Fruit fly (Drosophila melanogaster) whole organism, pupa: ENCODE measurements around the gene CG14566.

Source experiments
- CG10348 ChIP-seq: fragments of 200-800 bp; sonication (Bioruptor generic); IDR thresholded peaks from 2 replicates; pipeline ENCODE4 v1.3.6; 2022; ENCODE audit warnings: missing biosample characterization, missing genetic modification characterization
- CG12605 ChIP-seq: fragments of 200-800 bp; sonication (Bioruptor generic); IDR thresholded peaks from 2 replicates; pipeline ENCODE4 v1.3.6; 2022; ENCODE audit warnings: missing biosample characterization, missing genetic modification characterization
- CG13204 ChIP-seq: fragments of 200-800 bp; sonication (Bioruptor generic); optimal IDR thresholded peaks from 2 replicates; lab custom pipeline; 2018; ENCODE audit warnings: missing biosample characterization, mild to moderate bottlenecking, missing genetic modification characterization, moderate library complexity
- CG14655 ChIP-seq: fragments of 200-800 bp; sonication (Bioruptor generic); optimal IDR thresholded peaks from 3 replicates; lab custom pipeline; 2017; ENCODE audit warnings: mild to moderate bottlenecking, missing biosample characterization, missing genetic modification reagents, missing genetic modification characterization
- CG15710 ChIP-seq: fragments of 200-800 bp; sonication (Bioruptor generic); optimal IDR thresholded peaks from 2 replicates; lab custom pipeline; 2018; ENCODE audit warnings: missing biosample characterization, mild to moderate bottlenecking, missing genetic modification characterization, moderate library complexity
- CG17806 ChIP-seq: fragments of 200-800 bp; sonication (Bioruptor generic); optimal IDR thresholded peaks from 2 replicates; lab custom pipeline; 2018; ENCODE audit warnings: missing biosample characterization, mild to moderate bottlenecking, missing genetic modification characterization, moderate library complexity
- CG32121 ChIP-seq: fragments of 200-800 bp; sonication (Bioruptor generic); IDR thresholded peaks from 2 replicates; pipeline ENCODE4 v1.3.6; 2022; ENCODE audit warnings: missing biosample characterization, missing genetic modification characterization
- CG34367 ChIP-seq: fragments of 200-800 bp; sonication (Bioruptor generic); optimal IDR thresholded peaks from 2 replicates; lab custom pipeline; 2018; ENCODE audit warnings: missing biosample characterization, mild to moderate bottlenecking, missing genetic modification characterization
- CG4496 ChIP-seq: fragments of 200-800 bp; sonication (Bioruptor generic); IDR thresholded peaks from 3 replicates; pipeline ENCODE4 v1.3.6; 2022; ENCODE audit warnings: missing biosample characterization, missing genetic modification characterization
- CG8159 ChIP-seq: fragments of 200-800 bp; sonication (Bioruptor generic); optimal IDR thresholded peaks from 3 replicates; lab custom pipeline; 2018; ENCODE audit warnings: missing biosample characterization, mild to moderate bottlenecking, missing genetic modification characterization, moderate library complexity
- CG8301 ChIP-seq: fragments of 200-800 bp; sonication (Bioruptor generic); optimal IDR thresholded peaks from 2 replicates; lab custom pipeline; 2018; ENCODE audit warnings: missing biosample characterization, mild to moderate bottlenecking, missing genetic modification characterization
- CG9948 ChIP-seq: fragments of 200-800 bp; sonication (Bioruptor generic); optimal IDR thresholded peaks from 2 replicates; lab custom pipeline; 2018; ENCODE audit warnings: missing biosample characterization, mild to moderate bottlenecking, missing genetic modification characterization, moderate library complexity
- D1 ChIP-seq: fragments of 200-800 bp; sonication (Bioruptor generic); optimal IDR thresholded peaks from 2 replicates; lab custom pipeline; 2018; ENCODE audit warnings: missing biosample characterization, mild to moderate bottlenecking, missing genetic modification characterization, moderate library complexity
- EcR ChIP-seq: fragments of 200-800 bp; sonication (Bioruptor generic); optimal IDR thresholded peaks from 3 replicates; lab custom pipeline; 2019; ENCODE audit warnings: missing biosample characterization, missing genetic modification characterization, mild to moderate bottlenecking, moderate library complexity, missing genetic modification reagents
- Ets98B ChIP-seq: fragments of 200-800 bp; sonication (Bioruptor generic); IDR thresholded peaks from 2 replicates; pipeline ENCODE4 v1.3.6; 2022; ENCODE audit warnings: missing biosample characterization, missing genetic modification characterization
- Pif1A ChIP-seq: fragments of 200-800 bp; sonication (Bioruptor generic); optimal IDR thresholded peaks from 3 replicates; lab custom pipeline; 2016; ENCODE audit warnings: missing biosample characterization, missing genetic modification characterization
- Pif1B ChIP-seq: fragments of 200-800 bp; sonication (Bioruptor generic); optimal IDR thresholded peaks from 3 replicates; lab custom pipeline; 2016; ENCODE audit warnings: missing biosample characterization, missing genetic modification characterization
- Snoo ChIP-seq: fragments of 200-800 bp; sonication (Bioruptor generic); optimal IDR thresholded peaks from 3 replicates; lab custom pipeline; 2017; ENCODE audit warnings: missing biosample characterization, mild to moderate bottlenecking, missing genetic modification characterization, inconsistent platforms
- fd96Ca ChIP-seq: fragments of 200-800 bp; sonication (Bioruptor generic); IDR thresholded peaks from 3 replicates; pipeline ENCODE4 v1.3.6; 2022; ENCODE audit warnings: missing biosample characterization, missing genetic modification characterization
- gl ChIP-seq: fragments of 200-800 bp; sonication (Bioruptor generic); optimal IDR thresholded peaks from 2 replicates; lab custom pipeline; 2018; ENCODE audit warnings: missing biosample characterization, mild to moderate bottlenecking, missing genetic modification characterization
- rn ChIP-seq: fragments of 200-800 bp; sonication (Bioruptor generic); IDR thresholded peaks from 2 replicates; pipeline ENCODE4 v1.3.6; 2022; ENCODE audit warnings: missing biosample characterization, missing genetic modification characterization

CG14566 gene

DNA sequence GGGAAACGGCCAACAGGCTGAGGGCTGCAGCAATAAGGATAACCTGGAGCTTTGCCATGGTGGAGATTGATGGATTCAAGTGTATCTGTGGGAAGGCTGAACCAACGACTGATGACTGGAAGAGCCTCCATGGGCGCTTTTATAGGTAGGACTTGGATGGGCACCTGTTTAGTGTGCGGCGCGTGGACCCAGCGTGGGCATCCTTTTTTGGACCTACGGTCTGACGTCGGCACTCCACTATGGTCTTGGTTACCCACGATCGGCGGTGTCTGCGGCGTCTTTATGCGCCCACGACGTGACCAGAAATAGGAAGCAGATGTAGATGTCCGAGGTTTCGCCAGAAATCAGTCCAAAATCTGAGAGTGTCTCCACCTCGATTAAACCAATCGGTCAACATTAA lies at the start of gene CG14566:
Gene CG14566, minus strand, starts transcription at position 101 of the 400 bp plus-strand sequence.
- no peak for TF ChIP-seq Snoo (tag; lab: Kevin White, UChicago)
- no peak for TF ChIP-seq fd96Ca (GFP tag; lab: Robert Waterston, UW)
- TF ChIP-seq CG8159 (tag; lab: Kevin White, UChicago): no peak
- TF ChIP-seq EcR: no peak
- TF ChIP-seq rn: no peak
- no peak for TF ChIP-seq CG32121 (GFP tag; lab: Robert Waterston, UW)
- TF ChIP-seq CG4496 (GFP tag; lab: Robert Waterston, UW): no peak
- TF ChIP-seq CG8301 (tag; lab: Kevin White, UChicago): no peak
- TF ChIP-seq CG14655: no peak
- TF ChIP-seq gl (tag; lab: Kevin White, UChicago): no peak
- TF ChIP-seq CG13204 (GFP tag; lab: Kevin White, UChicago): no peak
- TF ChIP-seq CG12605: no peak
- TF ChIP-seq Ets98B (GFP tag; lab: Robert Waterston, UW): no peak
- TF ChIP-seq Pif1A: no peak
- TF ChIP-seq CG17806 (tag; lab: Kevin White, UChicago): no peak
- no peak for TF ChIP-seq CG10348 (GFP tag; lab: Robert Waterston, UW)
- no peak for TF ChIP-seq Pif1B (GFP tag; lab: Kevin White, UChicago)
- TF ChIP-seq CG9948: no peak
- TF ChIP-seq D1 (tag; lab: Kevin White, UChicago): no peak

DNA sequence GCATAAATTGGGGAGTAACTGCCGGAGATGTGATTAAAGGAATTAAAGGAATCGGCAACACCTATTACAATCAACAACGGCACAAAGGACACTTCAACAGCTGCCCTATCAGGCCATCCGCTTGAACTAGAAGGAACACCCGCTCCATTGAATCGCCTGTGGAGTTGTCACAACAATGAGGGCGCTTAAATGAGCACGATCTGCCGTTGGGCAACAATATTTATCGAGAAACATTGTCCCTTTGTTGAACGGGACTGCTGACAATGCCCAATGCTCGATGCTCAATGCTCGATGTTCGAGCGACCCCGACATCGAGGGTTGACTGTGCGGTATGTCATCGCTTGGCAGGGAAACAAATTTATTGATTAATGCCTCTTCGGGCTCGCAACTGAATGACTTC lies 47.8 kb upstream of the CG14566 start:
- TF ChIP-seq rn (no peak), D1 (tag; lab: Kevin White, UChicago) (no peak), CG34367 (tag; lab: Kevin White, UChicago) (no peak), CG8301 (tag; lab: Kevin White, UChicago) (no peak), fd96Ca (GFP tag; lab: Robert Waterston, UW) (no peak), CG13204 (GFP tag; lab: Kevin White, UChicago) (no peak), Pif1A (no peak), EcR (no peak), CG9948 (no peak), CG12605 (no peak), Pif1B (GFP tag; lab: Kevin White, UChicago) (no peak), CG10348 (GFP tag; lab: Robert Waterston, UW) (no peak), gl (tag; lab: Kevin White, UChicago) (no peak)

DNA sequence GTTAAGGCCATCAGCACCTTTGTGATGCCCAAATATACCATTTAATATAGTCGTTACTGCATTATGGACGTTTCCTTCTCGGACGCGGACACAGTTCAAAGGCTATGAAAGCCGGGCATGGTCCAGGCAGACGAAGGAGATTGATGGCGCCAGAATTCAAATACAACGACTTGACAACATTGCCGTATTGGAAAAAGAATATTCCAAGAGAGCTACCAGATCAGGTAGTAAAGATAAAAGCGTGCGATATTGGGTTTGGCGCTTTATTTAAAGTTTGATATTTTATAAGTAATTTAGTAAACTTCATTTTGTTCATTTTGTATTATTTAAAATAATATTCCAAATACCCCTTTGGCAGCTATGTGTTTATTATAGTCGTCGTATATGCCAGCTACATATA lies 33.7 kb upstream of the CG14566 start:
- TF ChIP-seq D1 (tag; lab: Kevin White, UChicago) (peak; percentile 1), fd96Ca (GFP tag; lab: Robert Waterston, UW) (no peak), Pif1A (no peak), CG17806 (tag; lab: Kevin White, UChicago) (no peak), rn (no peak), CG12605 (no peak), CG14655 (no peak), CG9948 (no peak)

DNA sequence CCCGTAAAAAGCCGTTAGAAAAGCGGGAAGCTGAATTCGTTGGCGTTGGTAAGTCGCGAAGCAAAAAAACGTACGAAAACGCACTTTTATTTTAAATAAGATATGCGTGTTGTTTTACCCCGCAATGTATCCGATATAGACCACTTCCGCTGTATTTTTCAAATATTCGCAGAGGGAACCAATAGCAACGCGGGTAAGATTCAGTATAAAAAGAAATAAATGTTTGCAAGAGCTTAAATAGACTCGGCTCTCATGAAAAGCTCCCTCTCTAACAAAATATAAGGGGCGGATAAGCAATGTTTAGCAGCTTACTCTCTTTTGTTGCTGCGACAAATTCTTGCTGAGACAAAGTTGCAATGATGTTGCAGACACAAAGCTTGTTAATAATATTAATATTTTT lies 30.2 kb upstream of the CG14566 start, which contains the start of gene Syn1:
Gene Syn1, minus strand, starts transcription at position 207 of the 400 bp plus-strand sequence.
- TF ChIP-seq CG4496 (GFP tag; lab: Robert Waterston, UW): peak; percentile 41; the same call in 2 of the 3 replicates
- no peak for TF ChIP-seq EcR
- TF ChIP-seq CG12605: peak; percentile 51
- 0 out of 2 replicates have a peak, but pooled peaks have one; percentile 19 for TF ChIP-seq Ets98B (GFP tag; lab: Robert Waterston, UW)
- TF ChIP-seq CG32121 (GFP tag; lab: Robert Waterston, UW): no peak

DNA sequence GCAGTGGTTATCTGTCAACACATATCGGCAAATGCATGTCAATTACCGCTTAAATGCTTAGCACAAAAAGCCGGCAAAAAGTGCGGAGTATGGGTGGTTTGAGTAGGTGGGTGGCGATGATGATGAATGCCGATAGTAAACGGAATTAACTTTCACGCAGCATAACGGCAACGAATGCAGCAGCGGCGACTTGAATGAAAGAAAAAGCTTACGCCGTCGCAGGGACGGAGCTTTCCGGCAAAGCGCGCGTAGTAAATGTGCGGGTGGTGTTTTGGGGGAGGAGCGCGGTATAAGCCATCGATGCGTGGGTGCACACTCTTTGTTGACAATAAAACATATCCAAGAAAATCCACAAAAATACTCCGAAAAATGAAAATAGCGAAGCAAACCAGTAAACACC lies 29.4 kb upstream of the CG14566 start, which contains the start of gene CG7370:
Gene CG7370, plus strand, starts transcription at position 301 of the 400 bp plus-strand sequence.
- no peak for TF ChIP-seq fd96Ca (GFP tag; lab: Robert Waterston, UW)
- TF ChIP-seq CG12605: no peak
- no peak for TF ChIP-seq CG34367 (tag; lab: Kevin White, UChicago)
- TF ChIP-seq CG17806 (tag; lab: Kevin White, UChicago): no peak
- TF ChIP-seq CG13204 (GFP tag; lab: Kevin White, UChicago): no peak
- no peak for TF ChIP-seq CG15710 (tag; lab: Kevin White, UChicago)
- no peak for TF ChIP-seq CG8159 (tag; lab: Kevin White, UChicago)
- TF ChIP-seq CG4496 (GFP tag; lab: Robert Waterston, UW): no peak

DNA sequence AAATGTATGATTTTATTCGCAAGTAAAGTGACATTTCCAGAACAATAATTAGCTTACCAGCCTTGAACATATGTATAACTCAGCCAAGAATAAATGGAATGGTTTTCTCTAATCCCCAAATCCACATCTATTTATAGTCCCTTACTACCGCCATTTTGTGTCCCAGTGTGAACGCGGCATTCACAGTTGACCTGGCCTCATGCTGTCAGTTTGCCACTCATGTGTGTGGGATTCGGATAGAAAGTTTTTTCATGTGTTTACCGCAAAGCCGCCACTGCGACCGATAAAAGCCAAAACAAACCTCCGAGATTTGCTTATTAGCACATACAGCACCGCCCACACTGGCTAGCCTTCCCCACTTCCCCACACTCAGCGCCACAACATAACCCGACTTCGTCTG lies 25.8 kb upstream of the CG14566 start:
- TF ChIP-seq CG14655: no peak
- no peak for TF ChIP-seq CG13204 (GFP tag; lab: Kevin White, UChicago)
- no peak for TF ChIP-seq fd96Ca (GFP tag; lab: Robert Waterston, UW)
- no peak for TF ChIP-seq rn
- no peak for TF ChIP-seq CG9948
- TF ChIP-seq Pif1A: no peak
- no peak for TF ChIP-seq Snoo (tag; lab: Kevin White, UChicago)
- no peak for TF ChIP-seq D1 (tag; lab: Kevin White, UChicago)

DNA sequence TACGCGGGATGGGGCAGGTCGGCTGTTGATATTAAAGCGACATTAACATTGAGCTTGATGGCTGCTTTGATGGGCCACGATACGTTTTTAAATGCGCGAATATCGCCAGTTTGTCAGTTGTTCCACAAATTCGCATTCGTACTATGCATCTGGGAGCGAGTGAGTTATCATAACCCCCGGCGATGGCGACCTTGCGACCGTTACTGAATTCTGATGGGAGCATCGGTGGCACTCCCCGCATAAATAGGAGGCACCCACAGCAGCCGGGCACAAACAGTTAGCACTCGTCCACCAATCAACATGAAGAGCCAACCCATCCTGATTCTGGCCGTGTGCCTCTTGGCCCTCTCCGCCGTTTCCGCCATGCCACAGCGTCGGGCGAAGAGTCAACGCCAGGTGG lies 16.7 kb upstream of the CG14566 start, which contains the start of gene CG14564:
Gene CG14564, plus strand, starts transcription at position 301 of the 400 bp plus-strand sequence.
- TF ChIP-seq CG32121 (GFP tag; lab: Robert Waterston, UW): no peak
- TF ChIP-seq CG9948: no peak
- no peak for TF ChIP-seq CG14655
- no peak for TF ChIP-seq CG10348 (GFP tag; lab: Robert Waterston, UW)
